Worm (Caenorhabditis elegans): ENCODE measurements around the gene ifa-1.

ce11 chrX:11226595-11226994 is 44.4 kb upstream of the ifa-1 start, which contains the start of gene C34F6.12:
- TF ChIP-seq dao-5 (tag; optimal IDR thresholded peaks at IDR 0.05) = no peak
- TF ChIP-seq W03F9.2 (tag; optimal IDR thresholded peaks at IDR 0.05) = no peak

Data from whole organism, L4/young adult.